Fruit fly (Drosophila melanogaster) whole organism, embryonic: ENCODE data around the gene Mfap1.

Experiments
- Ada2b ChIP-seq: fragments of 200-800 bp; sonication (Bioruptor generic); IDR thresholded peaks from 2 replicates; pipeline ENCODE4 v1.3.6; 2022; ENCODE audit warnings: missing biosample characterization, missing genetic modification characterization
- CG10147 ChIP-seq: fragments of 200-800 bp; sonication (Bioruptor generic); optimal IDR thresholded peaks from 2 replicates; lab custom pipeline; 2019; ENCODE audit warnings: missing biosample characterization, mild to moderate bottlenecking, missing genetic modification characterization, moderate library complexity
- CG12299 ChIP-seq: fragments of 200-800 bp; sonication (Bioruptor generic); optimal IDR thresholded peaks from 2 replicates; lab custom pipeline; 2018; ENCODE audit warnings: missing biosample characterization, mild to moderate bottlenecking, missing genetic modification characterization
- CG15514 ChIP-seq: fragments of 200-800 bp; sonication (Bioruptor generic); optimal IDR thresholded peaks from 3 replicates; lab custom pipeline; 2017; ENCODE audit warnings: missing biosample characterization, missing genetic modification characterization, mild to moderate bottlenecking, moderate library complexity, missing genetic modification reagents
- CG1603 ChIP-seq: fragments of 200-800 bp; sonication (Bioruptor generic); optimal IDR thresholded peaks from 2 replicates; lab custom pipeline; 2019; ENCODE audit warnings: missing biosample characterization, mild to moderate bottlenecking, missing genetic modification characterization, moderate library complexity
- CG17829 ChIP-seq: fragments of 200-800 bp; optimal IDR thresholded peaks from 2 replicates; lab custom pipeline; 2019; ENCODE audit warnings: missing biosample characterization, mild to moderate bottlenecking, missing genetic modification characterization, moderate library complexity
- CG1832 ChIP-seq: fragments of 200-800 bp; sonication (Bioruptor generic); optimal IDR thresholded peaks from 2 replicates; lab custom pipeline; 2017; ENCODE audit warnings: missing biosample characterization, mild to moderate bottlenecking, missing genetic modification characterization, inconsistent platforms
- CG18619 ChIP-seq: fragments of 200-800 bp; sonication (Bioruptor generic); optimal IDR thresholded peaks from 3 replicates; lab custom pipeline; 2017; ENCODE audit warnings: missing biosample characterization, mild to moderate bottlenecking, missing genetic modification characterization
- CG18764 ChIP-seq: fragments of 200-800 bp; sonication (Bioruptor generic); optimal IDR thresholded peaks from 3 replicates; lab custom pipeline; 2016; ENCODE audit warnings: missing biosample characterization, missing genetic modification characterization
- CG2129 ChIP-seq: fragments of 200-800 bp; sonication (Bioruptor generic); IDR thresholded peaks from 2 replicates; pipeline ENCODE4 v1.3.6; 2022; ENCODE audit warnings: missing biosample characterization, missing genetic modification characterization; ENCODE audit not compliant: partially characterized antibody
- CG2712 ChIP-seq: fragments of 200-800 bp; optimal IDR thresholded peaks from 3 replicates; lab custom pipeline; 2019; ENCODE audit warnings: missing biosample characterization, mild to moderate bottlenecking, missing genetic modification characterization, moderate library complexity
- CG34224 ChIP-seq: fragments of 200-800 bp; sonication (Bioruptor generic); IDR thresholded peaks from 3 replicates; pipeline ENCODE4 v1.3.6; 2022; ENCODE audit warnings: missing biosample characterization, missing genetic modification characterization; ENCODE audit not compliant: partially characterized antibody
- CG4282 ChIP-seq: fragments of 200-800 bp; sonication (Bioruptor generic); optimal IDR thresholded peaks from 2 replicates; lab custom pipeline; 2016; ENCODE audit warnings: missing biosample characterization, missing genetic modification characterization
- CG4617 ChIP-seq: fragments of 200-800 bp; sonication (Bioruptor generic); optimal IDR thresholded peaks from 3 replicates; lab custom pipeline; 2016; ENCODE audit warnings: missing biosample characterization, missing genetic modification characterization, borderline replicate concordance
- CG5180 ChIP-seq: fragments of 200-800 bp; sonication (Bioruptor generic); optimal IDR thresholded peaks from 3 replicates; lab custom pipeline; 2017; ENCODE audit warnings: missing biosample characterization, missing genetic modification characterization, mild to moderate bottlenecking, moderate library complexity, missing genetic modification reagents
- CG6654 ChIP-seq: fragments of 200-800 bp; sonication (Bioruptor generic); optimal IDR thresholded peaks from 2 replicates; lab custom pipeline; 2017; ENCODE audit warnings: missing biosample characterization, mild to moderate bottlenecking, missing genetic modification characterization
- CG7987 ChIP-seq: fragments of 200-800 bp; sonication (Bioruptor generic); optimal IDR thresholded peaks from 2 replicates; lab custom pipeline; 2018; ENCODE audit warnings: missing biosample characterization, mild to moderate bottlenecking, missing genetic modification characterization, moderate library complexity
- Doc3 ChIP-seq: fragments of 200-800 bp; sonication (Bioruptor generic); IDR thresholded peaks from 3 replicates; pipeline ENCODE4 v1.3.6; 2022; ENCODE audit warnings: missing biosample characterization, missing genetic modification characterization; ENCODE audit not compliant: partially characterized antibody
- Dp ChIP-seq: fragments of 200-800 bp; sonication (Bioruptor generic); optimal IDR thresholded peaks from 2 replicates; lab custom pipeline; 2018; ENCODE audit warnings: missing biosample characterization, mild to moderate bottlenecking, missing genetic modification characterization, moderate library complexity
- HmgZ ChIP-seq: fragments of 200-800 bp; sonication (Bioruptor generic); optimal IDR thresholded peaks from 2 replicates; lab custom pipeline; 2018; ENCODE audit warnings: missing biosample characterization, mild to moderate bottlenecking, missing genetic modification characterization
- Jarid2 ChIP-seq: fragments of 200-800 bp; sonication (Bioruptor generic); optimal IDR thresholded peaks from 3 replicates; lab custom pipeline; 2017; ENCODE audit warnings: mild to moderate bottlenecking, missing biosample characterization, missing genetic modification reagents, missing genetic modification characterization
- Lim3 ChIP-seq: fragments of 200-800 bp; sonication (Bioruptor generic); IDR thresholded peaks from 2 replicates; pipeline ENCODE4 v1.3.6; 2022; ENCODE audit warnings: missing biosample characterization, missing genetic modification characterization
- Meics ChIP-seq: fragments of 200-800 bp; sonication (Bioruptor generic); optimal IDR thresholded peaks from 2 replicates; lab custom pipeline; 2017; ENCODE audit warnings: missing biosample characterization, mild to moderate bottlenecking, missing genetic modification characterization
- NK7.1 ChIP-seq: fragments of 200-800 bp; sonication (Bioruptor generic); optimal IDR thresholded peaks from 3 replicates; lab custom pipeline; 2016; ENCODE audit warnings: missing biosample characterization, missing genetic modification characterization
- Neu2 ChIP-seq: fragments of 200-800 bp; sonication (Bioruptor generic); optimal IDR thresholded peaks from 3 replicates; lab custom pipeline; 2016; ENCODE audit warnings: missing biosample characterization, missing genetic modification characterization, borderline replicate concordance
- Oli ChIP-seq: fragments of 200-800 bp; sonication (Bioruptor generic); optimal IDR thresholded peaks from 2 replicates; lab custom pipeline; 2018; ENCODE audit warnings: missing biosample characterization, mild to moderate bottlenecking, missing genetic modification characterization, moderate library complexity
- Side ChIP-seq: fragments of 200-800 bp; sonication (Bioruptor generic); optimal IDR thresholded peaks from 2 replicates; lab custom pipeline; 2016; ENCODE audit warnings: missing biosample characterization, missing genetic modification characterization
- Ssrp ChIP-seq: fragments of 200-800 bp; sonication (Bioruptor generic); optimal IDR thresholded peaks from 2 replicates; lab custom pipeline; 2018; ENCODE audit warnings: missing biosample characterization, mild to moderate bottlenecking, missing genetic modification characterization, moderate library complexity
- Xbp1 ChIP-seq: fragments of 200-800 bp; sonication (Bioruptor generic); optimal IDR thresholded peaks from 3 replicates; lab custom pipeline; 2016; ENCODE audit warnings: missing biosample characterization, mild to moderate bottlenecking, missing genetic modification characterization
- br ChIP-seq: fragments of >200 bp; optimal IDR thresholded peaks from 2 replicates; lab custom pipeline; 2017
- cad ChIP-seq: fragments of >200 bp; optimal IDR thresholded peaks from 2 replicates; lab custom pipeline; 2017; ENCODE audit warnings: missing biosample characterization, missing genetic modification characterization
- da ChIP-seq: fragments of 200-800 bp; sonication (Bioruptor generic); optimal IDR thresholded peaks from 2 replicates; lab custom pipeline; 2016; ENCODE audit warnings: missing biosample characterization, missing genetic modification characterization
- disco-r ChIP-seq: fragments of 200-800 bp; sonication (Bioruptor generic); optimal IDR thresholded peaks from 2 replicates; lab custom pipeline; 2016; ENCODE audit warnings: missing biosample characterization, missing genetic modification characterization
- dpn ChIP-seq, 2 experiments: fragments of 200-800 bp; sonication (Bioruptor generic); optimal IDR thresholded peaks; 3 replicates each; lab custom pipeline; 2016; ENCODE audit warnings: missing biosample characterization in 2 of 2, missing genetic modification characterization in 2 of 2
- dysf ChIP-seq: fragments of 200-800 bp; sonication (Bioruptor generic); IDR thresholded peaks from 3 replicates; pipeline ENCODE4 v1.3.6; 2022; ENCODE audit warnings: missing biosample characterization, missing genetic modification characterization
- gem ChIP-seq: fragments of 200-800 bp; sonication (Bioruptor generic); optimal IDR thresholded peaks from 2 replicates; lab custom pipeline; 2019; ENCODE audit warnings: missing biosample characterization, mild to moderate bottlenecking, missing genetic modification characterization, moderate library complexity
- grau ChIP-seq: fragments of 200-800 bp; optimal IDR thresholded peaks from 3 replicates; lab custom pipeline; 2019; ENCODE audit warnings: missing biosample characterization, mild to moderate bottlenecking, missing genetic modification characterization, moderate library complexity
- her ChIP-seq: fragments of 200-800 bp; sonication (Bioruptor generic); optimal IDR thresholded peaks from 2 replicates; lab custom pipeline; 2016; ENCODE audit warnings: missing biosample characterization, missing genetic modification characterization
- lmd ChIP-seq: fragments of 200-800 bp; sonication (Bioruptor generic); IDR thresholded peaks from 2 replicates; pipeline ENCODE4 v1.3.6; 2022; ENCODE audit warnings: missing biosample characterization, missing genetic modification characterization
- lov ChIP-seq, 2 experiments: fragments of 200-800 bp in 1 of 2; fragments of >200 bp in 1 of 2; sonication (Bioruptor generic) in 1 of 2; IDR thresholded peaks in 1 of 2; optimal IDR thresholded peaks in 1 of 2; 2 replicates in 1 of 2; 3 replicates in 1 of 2; pipeline versions ENCODE4 v1.3.6 to Lab custom; 2017 to 2022; ENCODE audit warnings: missing biosample characterization in 1 of 2, missing genetic modification characterization in 1 of 2
- phol ChIP-seq: fragments of 200-800 bp; sonication (Bioruptor generic); optimal IDR thresholded peaks from 3 replicates; lab custom pipeline; 2018; ENCODE audit warnings: missing biosample characterization, mild to moderate bottlenecking, missing genetic modification characterization, moderate library complexity
- pnt ChIP-seq: fragments of 200-800 bp; sonication (Bioruptor generic); optimal IDR thresholded peaks from 3 replicates; lab custom pipeline; 2016; ENCODE audit warnings: missing biosample characterization, missing genetic modification characterization
- slbo ChIP-seq: fragments of 200-800 bp; sonication (Bioruptor generic); IDR thresholded peaks from 2 replicates; pipeline ENCODE4 v1.3.6; 2022; ENCODE audit warnings: missing biosample characterization, missing genetic modification characterization
- sna ChIP-seq: fragments of 200-800 bp; sonication (Bioruptor generic); IDR thresholded peaks from 2 replicates; pipeline ENCODE4 v1.3.6; 2022; ENCODE audit warnings: missing biosample characterization, missing genetic modification characterization; ENCODE audit not compliant: partially characterized antibody
- sob ChIP-seq: fragments of 200-800 bp; sonication (Bioruptor generic); IDR thresholded peaks from 2 replicates; pipeline ENCODE4 v1.3.6; 2022; ENCODE audit warnings: missing biosample characterization, missing genetic modification characterization
- trh ChIP-seq: fragments of 200-800 bp; sonication (Bioruptor generic); optimal IDR thresholded peaks from 2 replicates; lab custom pipeline; 2016; ENCODE audit warnings: missing biosample characterization, missing genetic modification characterization
- unc-4 ChIP-seq: fragments of 200-800 bp; sonication (Bioruptor generic); IDR thresholded peaks from 2 replicates; pipeline ENCODE4 v1.3.6; 2022; ENCODE audit warnings: missing biosample characterization, missing genetic modification characterization; ENCODE audit not compliant: partially characterized antibody
- wek ChIP-seq: fragments of 200-800 bp; sonication (Bioruptor generic); optimal IDR thresholded peaks from 3 replicates; lab custom pipeline; 2018; ENCODE audit warnings: missing biosample characterization, mild to moderate bottlenecking, missing genetic modification characterization, moderate library complexity
- yki ChIP-seq: fragments of >200 bp; optimal IDR thresholded peaks from 3 replicates; lab custom pipeline; 2018
- zen2 ChIP-seq: fragments of 200-800 bp; sonication (Bioruptor generic); IDR thresholded peaks from 3 replicates; pipeline ENCODE4 v1.3.6; 2022; ENCODE audit warnings: missing biosample characterization, missing genetic modification characterization; ENCODE audit not compliant: partially characterized antibody

The Mfap1 gene

dm6 chr3L:1940843-1941418 lies at the start of gene Mfap1 (continued):
- TF ChIP-seq Neu2 (GFP tag; lab: Kevin White, UChicago) (no peak), grau (tag; lab: Kevin White, UChicago) (no peak), NK7.1 (no peak), CG2129 (peak; percentile 35; the same call in 1 of the 2 replicates), da (GFP tag; lab: Kevin White, UChicago) (no peak), CG17829 (tag; lab: Kevin White, UChicago) (peak; percentile 23), zen2 (GFP tag; lab: Robert Waterston, UW) (no peak; the same call in 2 of the 3 replicates), br (lab: Kevin White, UChicago) (no peak), Dp (GFP tag; lab: Kevin White, UChicago) (peak; percentile 96), Oli (tag; lab: Kevin White, UChicago) (no peak), CG12299 (tag; lab: Kevin White, UChicago) (no peak), CG18764 (no peak), her (GFP tag; lab: Kevin White, UChicago) (no peak), CG2712 (tag; lab: Kevin White, UChicago) (no peak), CG34224 (GFP tag; lab: Robert Waterston, UW) (peak; percentile 88), yki (lab: Kevin White, UChicago) (no peak), Side (GFP tag; lab: Kevin White, UChicago) (no peak), phol (peak; percentile 30), disco-r (GFP tag; lab: Kevin White, UChicago) (no peak), sob (GFP tag; lab: Robert Waterston, UW) (no peak), CG7987 (GFP tag; lab: Kevin White, UChicago) (no peak), Ada2b (GFP tag; lab: Robert Waterston, UW) (peak; percentile 41; the same call in 1 of the 2 replicates), CG1603 (tag; lab: Kevin White, UChicago) (peak; percentile 66), dpn (GFP tag; optimal IDR thresholded peaks at IDR 0.05; lab: Kevin White, UChicago) (no peak), sna (GFP tag; lab: Robert Waterston, UW) (0 out of 2 replicates have a peak, but pooled peaks have one; percentile 15), dysf (no peak), Doc3 (GFP tag; lab: Robert Waterston, UW) (peak; percentile 66), lov (optimal IDR thresholded peaks at IDR 0.05; lab: Kevin White, UChicago) (no peak), lov (GFP tag; IDR thresholded peaks at IDR 0.05; lab: Robert Waterston, UW) (no peak), unc-4 (GFP tag; lab: Robert Waterston, UW) (peak; percentile 77), wek (GFP tag; lab: Kevin White, UChicago) (no peak), Xbp1 (GFP tag; lab: Kevin White, UChicago) (no peak)

dm6 chr3L:1891914-1892313 lies 49.0 kb upstream of the Mfap1 start:
- peak; percentile 43 for TF ChIP-seq gem (tag; lab: Kevin White, UChicago)
- TF ChIP-seq pnt (GFP tag; lab: Kevin White, UChicago) = no peak
- no peak for TF ChIP-seq CG15514 (GFP tag; lab: Kevin White, UChicago)
- 0 out of 2 replicates have a peak, but pooled peaks have one; percentile 17 for TF ChIP-seq slbo (GFP tag; lab: Robert Waterston, UW)
- no peak for TF ChIP-seq Jarid2
- TF ChIP-seq lmd (GFP tag; lab: Robert Waterston, UW) = no peak
- TF ChIP-seq cad (GFP tag; lab: Kevin White, UChicago) = peak; percentile 16
- TF ChIP-seq Lim3 (GFP tag; lab: Robert Waterston, UW) = no peak
- TF ChIP-seq trh (GFP tag; lab: Kevin White, UChicago) = no peak
- TF ChIP-seq CG6654 = peak; percentile 92
- no peak for TF ChIP-seq CG4282 (GFP tag; lab: Kevin White, UChicago)
- no peak for TF ChIP-seq HmgZ
- no peak for TF ChIP-seq Meics (GFP tag; lab: Kevin White, UChicago)
- TF ChIP-seq CG5180 (GFP tag; lab: Kevin White, UChicago) = no peak
- no peak for TF ChIP-seq CG1832 (GFP tag; lab: Kevin White, UChicago)
- no peak for TF ChIP-seq Ssrp (tag; lab: Kevin White, UChicago)
- TF ChIP-seq CG18619 (GFP tag; lab: Kevin White, UChicago) = no peak
- no peak for TF ChIP-seq CG4617 (GFP tag; lab: Kevin White, UChicago)
- no peak for TF ChIP-seq CG10147
